Worm (Caenorhabditis elegans): ENCODE measurements around the gene M163.7.

M163.7 gene

DNA sequence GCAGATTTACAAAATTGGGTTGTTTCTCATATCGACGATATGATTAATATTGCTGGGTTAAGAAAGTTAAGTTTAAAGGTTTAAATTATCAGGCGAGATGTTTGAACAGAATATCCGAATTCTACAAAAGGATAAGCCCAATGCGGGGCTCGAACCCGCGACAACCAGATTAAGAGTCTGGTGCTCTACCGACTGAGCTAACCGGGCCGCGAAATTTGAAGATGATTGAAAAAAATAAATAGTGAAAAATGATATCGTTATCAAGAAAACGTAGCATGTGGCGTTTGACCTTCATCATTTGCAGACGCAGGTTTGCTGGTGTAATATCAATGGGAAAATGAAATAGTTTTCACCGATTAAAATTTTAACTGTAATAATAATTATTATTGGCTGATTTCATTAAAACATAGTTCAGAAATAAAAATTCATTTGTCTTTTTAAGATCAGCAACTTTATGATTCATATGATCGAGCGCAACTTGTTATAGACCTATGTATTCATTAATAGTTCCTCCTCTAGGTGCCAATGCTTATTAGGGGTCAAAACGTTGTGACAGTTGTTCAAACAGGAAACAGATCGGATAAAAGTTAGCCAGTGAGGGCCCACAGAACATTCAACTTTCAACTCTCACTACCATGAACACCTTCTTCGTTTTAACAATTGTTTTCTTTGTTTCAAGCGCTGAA, 14.3 kb downstream of the M163.7 start, which contains the start of gene M163.11 (continued):
- peak; percentile 38 for TF ChIP-seq F49E8.2 (tag; optimal IDR thresholded peaks at IDR 0.05; ENCODE audit: borderline replicate concordance)
- no peak for TF ChIP-seq unc-130 (GFP tag; optimal IDR thresholded peaks at IDR 0.05)
- TF ChIP-seq daf-8 (GFP tag; IDR thresholded peaks at IDR 0.05), result no peak
- no peak for TF ChIP-seq ceh-82 (tag; optimal IDR thresholded peaks at IDR 0.05)
- TF ChIP-seq ZK337.2 (GFP tag; IDR thresholded peaks at IDR 0.05), result peak; percentile 75; the same call in 1 of the 2 replicates
- TF ChIP-seq nhr-41 (GFP tag; IDR thresholded peaks at IDR 0.05), result peak; percentile 73; the same call in 1 of the 2 replicates
- TF ChIP-seq daf-19 (GFP tag; conservative IDR thresholded peaks at IDR 0.05), result 0 out of 2 replicates have a peak, but pooled peaks have one; percentile 21
- TF ChIP-seq mes-2 (tag; optimal IDR thresholded peaks at IDR 0.05; ENCODE audit: poor library complexity, severe bottlenecking), result peak; percentile 68
- TF ChIP-seq lin-39 (tag; optimal IDR thresholded peaks at IDR 0.05), result no peak
- no peak for TF ChIP-seq lin-15B (tag; optimal IDR thresholded peaks at IDR 0.05)
- TF ChIP-seq T20F7.1 (GFP tag; optimal IDR thresholded peaks at IDR 0.05), result peak; percentile 43
- no peak for TF ChIP-seq nhr-237 (tag; optimal IDR thresholded peaks at IDR 0.05)
- TF ChIP-seq jun-1 (tag; optimal IDR thresholded peaks at IDR 0.05), result no peak
- peak; percentile 19 for TF ChIP-seq sdz-12 (GFP tag; optimal IDR thresholded peaks at IDR 0.05)
- TF ChIP-seq F26F4.8 (GFP tag; conservative IDR thresholded peaks at IDR 0.05), result peak; percentile 82; the same call in 1 of the 2 replicates
- TF ChIP-seq dmd-6 (GFP tag; IDR thresholded peaks at IDR 0.05), result peak; percentile 59
- no peak for TF ChIP-seq fos-1 (tag; optimal IDR thresholded peaks at IDR 0.05)
- TF ChIP-seq nhr-6 (tag; optimal IDR thresholded peaks at IDR 0.05), result no peak
- TF ChIP-seq spr-3 (GFP tag; optimal IDR thresholded peaks at IDR 0.05), result peak; percentile 55
- no peak for TF ChIP-seq Y75B8A.6 (GFP tag; IDR thresholded peaks at IDR 0.05)
- peak in 1 of 2 experiments; percentile 72 for TF ChIP-seq daf-16 (GFP tag; optimal IDR thresholded peaks at IDR 0.05)
- peak; percentile 54 for TF ChIP-seq daf-16 (tag; optimal IDR thresholded peaks at IDR 0.05)
- TF ChIP-seq ceh-28 (tag; optimal IDR thresholded peaks at IDR 0.05), result no peak
- peak; percentile 64 for TF ChIP-seq ctbp-1 (GFP tag; IDR thresholded peaks at IDR 0.05)
- no peak for TF ChIP-seq aly-2 (tag; optimal IDR thresholded peaks at IDR 0.05)
- no peak for TF ChIP-seq zag-1 (tag; optimal IDR thresholded peaks at IDR 0.05)
- TF ChIP-seq nhr-28 (tag; optimal IDR thresholded peaks at IDR 0.05), result peak; percentile 24
- TF ChIP-seq zfp-3 (GFP tag; conservative IDR thresholded peaks at IDR 0.05), result peak; percentile 77; the same call in 1 of the 2 replicates
- TF ChIP-seq snpc-4 (tag; optimal IDR thresholded peaks at IDR 0.05), result no peak
- peak; percentile 25 for TF ChIP-seq hlh-11 (tag; optimal IDR thresholded peaks at IDR 0.05)
- TF ChIP-seq zip-11 (GFP tag; IDR thresholded peaks at IDR 0.05), result no peak
- peak; percentile 78 for TF ChIP-seq vab-7 (GFP tag; IDR thresholded peaks at IDR 0.05)
- no peak for TF ChIP-seq rbr-2 (tag; optimal IDR thresholded peaks at IDR 0.05)
- no peak for TF ChIP-seq nhr-102 (tag; optimal IDR thresholded peaks at IDR 0.05)
- peak; percentile 2 for TF ChIP-seq ztf-7 (tag; optimal IDR thresholded peaks at IDR 0.05)
- peak; percentile 19 for TF ChIP-seq nhr-10 (tag; optimal IDR thresholded peaks at IDR 0.05)
- TF ChIP-seq F10B5.3 (tag; optimal IDR thresholded peaks at IDR 0.05), result no peak
- no peak for TF ChIP-seq zfp-2 (tag; optimal IDR thresholded peaks at IDR 0.05)
- no peak for TF ChIP-seq mdl-1 (tag; optimal IDR thresholded peaks at IDR 0.05)
- TF ChIP-seq aha-1 (tag), result peak; percentile 12
- peak; percentile 63 for TF ChIP-seq hlh-30 (tag; optimal IDR thresholded peaks at IDR 0.05; ENCODE audit: insufficient read depth)
- peak; percentile 39 for TF ChIP-seq dve-1 (tag; optimal IDR thresholded peaks at IDR 0.05; ENCODE audit: insufficient read depth)
- TF ChIP-seq Y48G9A.11 (GFP tag; IDR thresholded peaks at IDR 0.05), result peak; percentile 55
- peak; percentile 92 for TF ChIP-seq egl-43 (GFP tag; IDR thresholded peaks at IDR 0.05)
- TF ChIP-seq unc-62 (GFP tag; optimal IDR thresholded peaks at IDR 0.05 in 1 of 2), result peak in 1 of 2 experiments; percentile 39
- no peak for TF ChIP-seq unc-62 (tag; optimal IDR thresholded peaks at IDR 0.05)
- no peak for TF ChIP-seq tag-97 (GFP tag; IDR thresholded peaks at IDR 0.05)
- TF ChIP-seq madf-9 (GFP tag; conservative IDR thresholded peaks at IDR 0.05), result peak; percentile 77
- 0 out of 2 replicates have a peak, but pooled peaks have one; percentile 62 for TF ChIP-seq saeg-2 (GFP tag; IDR thresholded peaks at IDR 0.05)
- TF ChIP-seq lin-38 (GFP tag; IDR thresholded peaks at IDR 0.05), result no peak; the same call in 1 of the 2 replicates
- peak; percentile 23 for TF ChIP-seq gei-8 (GFP tag; optimal IDR thresholded peaks at IDR 0.05)

All from whole organism, L4 larva.